Worm (Caenorhabditis elegans): ENCODE data around the gene T24C4.10.

T24C4.10 gene

ce11 chrIII:841177-841576 lies 49.9 kb downstream of the T24C4.10 start, which contains the start of gene K02F3.9:
K02F3.9 (minus strand) TSS chrIII:841366.
- no peak for TF ChIP-seq peb-1 (tag; optimal IDR thresholded peaks at IDR 0.05)
- TF ChIP-seq fos-1 (tag; optimal IDR thresholded peaks at IDR 0.05): no peak
- no peak for TF ChIP-seq elt-3 (tag; optimal IDR thresholded peaks at IDR 0.05)

Measured in whole organism, L2 larva.